Worm (Caenorhabditis elegans) whole organism, early embryonic: ENCODE measurements around the gene Y51A2D.13.

Experiments used
- B0310.2 ChIP-seq: sonication (generic microtip); optimal IDR thresholded peaks from 2 replicates; lab custom pipeline; 2016; ENCODE audit warnings: mild to moderate bottlenecking, missing genetic modification characterization, missing compliant biosample characterization
- F13C5.2 ChIP-seq: sonication (generic microtip); optimal IDR thresholded peaks from 2 replicates; lab custom pipeline; 2017; ENCODE audit warnings: mild to moderate bottlenecking, missing genetic modification characterization, inconsistent platforms, missing compliant biosample characterization
- ama-1 ChIP-seq: fragments of 150-350 bp; optimal IDR thresholded peaks from 2 replicates; lab custom pipeline; 2014
- ceh-13 ChIP-seq: fragments of 200-800 bp; sonication (Bioruptor generic); optimal IDR thresholded peaks from 2 replicates; lab custom pipeline; 2018; ENCODE audit warnings: mild to moderate bottlenecking, missing genetic modification characterization, missing compliant biosample characterization
- flt-1 ChIP-seq: fragments of 200-800 bp; sonication (Bioruptor generic); IDR thresholded peaks from 2 replicates; pipeline ENCODE4 v1.3.6; 2022; ENCODE audit warnings: missing genetic modification characterization, missing compliant biosample characterization
- hmbx-1 ChIP-seq: sonication (generic microtip); optimal IDR thresholded peaks from 2 replicates; lab custom pipeline; 2016; ENCODE audit warnings: mild to moderate bottlenecking, missing genetic modification characterization, missing compliant biosample characterization
- hmg-4 ChIP-seq: fragments of 200-800 bp; sonication (Bioruptor generic); optimal IDR thresholded peaks from 2 replicates; lab custom pipeline; 2018; ENCODE audit warnings: mild to moderate bottlenecking, missing genetic modification characterization, missing compliant biosample characterization
- pes-1 ChIP-seq: fragments of 200-800 bp; sonication (Bioruptor generic); IDR thresholded peaks from 2 replicates; pipeline ENCODE4 v1.3.6; 2022; ENCODE audit warnings: missing genetic modification reagents, missing genetic modification characterization, missing compliant biosample characterization

ce11 chrV:18626764-18627163 lies 47.2 kb upstream of the Y51A2D.13 start, which contains the start of gene Y69H2.15:
- no peak for TF ChIP-seq ama-1 (lab: Kevin White, UChicago)
- no peak for TF ChIP-seq flt-1 (GFP tag; lab: Robert Waterston, UW)
- no peak for TF ChIP-seq pes-1 (GFP tag; lab: Robert Waterston, UW)
- TF ChIP-seq F13C5.2 (tag; lab: Kevin White, UChicago): no peak
- no peak for TF ChIP-seq hmg-4 (GFP tag; lab: Kevin White, UChicago)
- no peak for TF ChIP-seq ceh-13 (GFP tag; lab: Kevin White, UChicago)
- TF ChIP-seq B0310.2 (tag; lab: Kevin White, UChicago): no peak
- no peak for TF ChIP-seq hmbx-1
